Worm (Caenorhabditis elegans): ENCODE results near the gene fbxb-112.

The fbxb-112 gene

DNA sequence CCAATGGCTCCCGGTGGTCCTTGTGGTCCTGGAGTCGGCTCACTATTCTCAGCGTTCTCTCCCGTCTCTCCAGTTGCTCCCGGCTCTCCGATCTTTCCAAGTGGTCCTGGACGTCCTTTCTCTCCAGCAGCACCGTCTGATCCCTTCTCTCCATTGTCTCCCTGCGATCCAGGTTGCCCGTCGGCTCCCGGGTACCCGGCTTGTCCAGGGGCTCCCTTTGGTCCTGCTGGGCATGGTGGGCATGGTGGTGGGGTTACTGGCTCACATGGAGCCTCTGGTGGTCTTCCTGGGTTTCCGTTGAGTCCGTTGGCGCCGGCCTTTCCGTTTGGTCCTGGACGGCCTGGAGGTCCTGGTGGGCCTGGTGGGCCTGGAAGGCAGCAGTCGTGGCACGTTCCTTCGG is 9.5 kb downstream of the fbxb-112 start:
- TF ChIP-seq peb-1 (tag; optimal IDR thresholded peaks at IDR 0.05): no peak
- TF ChIP-seq lin-13 (GFP tag; optimal IDR thresholded peaks at IDR 0.05): no peak
- TF ChIP-seq mdl-1 (tag; optimal IDR thresholded peaks at IDR 0.05): no peak
- no peak for TF ChIP-seq aly-2 (tag; optimal IDR thresholded peaks at IDR 0.05)
- TF ChIP-seq lin-39 (tag; optimal IDR thresholded peaks at IDR 0.05): no peak
- no peak for TF ChIP-seq ztf-11 (tag; optimal IDR thresholded peaks at IDR 0.05)
- no peak for TF ChIP-seq ama-1 (optimal IDR thresholded peaks at IDR 0.05)
- TF ChIP-seq unc-55 (GFP tag; optimal IDR thresholded peaks at IDR 0.05): no peak
- no peak for TF ChIP-seq nhr-11 (tag; optimal IDR thresholded peaks at IDR 0.05)
- TF ChIP-seq elt-1 (tag; optimal IDR thresholded peaks at IDR 0.05): no peak
- TF ChIP-seq egl-27 (tag; optimal IDR thresholded peaks at IDR 0.05): no peak
- TF ChIP-seq dmd-4 (tag; optimal IDR thresholded peaks at IDR 0.05): no peak
- no peak for TF ChIP-seq ceh-16 (tag; optimal IDR thresholded peaks at IDR 0.05)
- no peak for TF ChIP-seq Y55F3AM.14 (GFP tag; optimal IDR thresholded peaks at IDR 0.05)
- no peak for TF ChIP-seq nhr-77 (tag; optimal IDR thresholded peaks at IDR 0.05)
- TF ChIP-seq skn-1 (tag; optimal IDR thresholded peaks at IDR 0.05): no peak

DNA sequence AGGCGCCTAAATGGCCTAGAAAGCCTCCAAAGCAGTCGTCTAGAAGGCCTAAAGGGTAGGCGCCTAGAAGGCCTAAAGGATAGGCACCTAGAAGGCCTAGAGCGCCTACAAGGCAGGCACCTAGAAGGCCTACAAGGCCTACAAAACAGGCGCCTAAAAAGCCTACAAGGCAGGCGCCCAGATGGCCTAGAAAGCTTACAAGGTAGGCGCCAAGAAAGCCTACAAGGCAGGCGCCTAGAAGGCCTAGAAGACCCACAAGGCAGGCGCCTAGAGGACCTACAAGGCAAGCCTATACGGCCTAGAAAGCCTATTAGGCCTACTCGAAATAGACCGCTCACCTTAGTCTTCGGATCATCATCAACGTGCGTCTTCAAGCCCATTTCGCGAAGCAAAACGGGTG is 11.1 kb downstream of the fbxb-112 start:
- TF ChIP-seq ceh-82 (tag; optimal IDR thresholded peaks at IDR 0.05): no peak
- no peak for TF ChIP-seq sma-9 (GFP tag; optimal IDR thresholded peaks at IDR 0.05)
- no peak for TF ChIP-seq sma-9 (tag; optimal IDR thresholded peaks at IDR 0.05)
- no peak for TF ChIP-seq nhr-11 (tag; optimal IDR thresholded peaks at IDR 0.05)
- TF ChIP-seq nhr-129 (tag; optimal IDR thresholded peaks at IDR 0.05): no peak
- no peak for TF ChIP-seq elt-1 (tag; optimal IDR thresholded peaks at IDR 0.05)
- TF ChIP-seq unc-55 (GFP tag; optimal IDR thresholded peaks at IDR 0.05): no peak

- TF ChIP-seq crh-2 (tag; optimal IDR thresholded peaks at IDR 0.05) (peak; percentile 73), F13H6.1 (tag; optimal IDR thresholded peaks at IDR 0.05) (peak; percentile 74), ama-1 (optimal IDR thresholded peaks at IDR 0.05) (no peak), fos-1 (tag; optimal IDR thresholded peaks at IDR 0.05) (peak; percentile 26), Y55F3AM.14 (GFP tag; optimal IDR thresholded peaks at IDR 0.05) (peak; percentile 25), elt-1 (tag; optimal IDR thresholded peaks at IDR 0.05) (no peak), snpc-4 (tag; optimal IDR thresholded peaks at IDR 0.05) (peak; percentile 23), elt-3 (tag; optimal IDR thresholded peaks at IDR 0.05) (no peak), unc-55 (GFP tag; optimal IDR thresholded peaks at IDR 0.05) (peak; percentile 86), C34F6.9 (tag; optimal IDR thresholded peaks at IDR 0.05) (peak; percentile 91), aly-2 (tag; optimal IDR thresholded peaks at IDR 0.05) (no peak), skn-1 (tag; optimal IDR thresholded peaks at IDR 0.05) (no peak), ZK546.5 (tag; optimal IDR thresholded peaks at IDR 0.05) (no peak), gmeb-1 (tag; optimal IDR thresholded peaks at IDR 0.05) (peak; percentile 71), nhr-21 (tag; optimal IDR thresholded peaks at IDR 0.05) (peak; percentile 36), lin-39 (tag; optimal IDR thresholded peaks at IDR 0.05) (no peak), nhr-77 (tag; optimal IDR thresholded peaks at IDR 0.05) (no peak), nhr-11 (tag; optimal IDR thresholded peaks at IDR 0.05) (no peak), lin-11 (tag; optimal IDR thresholded peaks at IDR 0.05) (peak; percentile 12), ztf-1 (GFP tag; conservative IDR thresholded peaks at IDR 0.05) (no peak), peb-1 (tag; optimal IDR thresholded peaks at IDR 0.05) (no peak), lsy-2 (tag; optimal IDR thresholded peaks at IDR 0.05) (peak; percentile 84 to 88), nhr-25 (tag; optimal IDR thresholded peaks at IDR 0.05) (peak; percentile 56), alr-1 (tag; optimal IDR thresholded peaks at IDR 0.05) (no peak), zag-1 (tag; optimal IDR thresholded peaks at IDR 0.05) (peak; percentile 33), unc-39 (tag; optimal IDR thresholded peaks at IDR 0.05) (no peak), egl-27 (tag; optimal IDR thresholded peaks at IDR 0.05) (no peak), unc-62 (GFP tag; optimal IDR thresholded peaks at IDR 0.05) (no peak), nhr-10 (tag; optimal IDR thresholded peaks at IDR 0.05) (no peak), sem-4 (tag; optimal IDR thresholded peaks at IDR 0.05) (peak; percentile 47), ztf-4 (tag; optimal IDR thresholded peaks at IDR 0.05) (no peak), mdl-1 (tag; optimal IDR thresholded peaks at IDR 0.05) (no peak), nhr-6 (tag; optimal IDR thresholded peaks at IDR 0.05) (peak; percentile 46), nhr-23 (tag; optimal IDR thresholded peaks at IDR 0.05) (no peak), sma-9 (GFP tag; optimal IDR thresholded peaks at IDR 0.05) (no peak), sma-9 (tag; optimal IDR thresholded peaks at IDR 0.05) (no peak), blmp-1 (tag; optimal IDR thresholded peaks at IDR 0.05; ENCODE audit: insufficient read depth) (no peak), ceh-16 (tag; optimal IDR thresholded peaks at IDR 0.05) (no peak), lin-13 (GFP tag; optimal IDR thresholded peaks at IDR 0.05) (peak; percentile 78), mbf-1 (tag; optimal IDR thresholded peaks at IDR 0.05) (no peak), dmd-4 (tag; optimal IDR thresholded peaks at IDR 0.05) (no peak), nhr-129 (tag; optimal IDR thresholded peaks at IDR 0.05) (peak; percentile 46), nhr-237 (tag; optimal IDR thresholded peaks at IDR 0.05) (no peak), ceh-82 (tag; optimal IDR thresholded peaks at IDR 0.05) (no peak), R02D3.7 (tag; optimal IDR thresholded peaks at IDR 0.05) (peak; percentile 19), ztf-11 (tag; optimal IDR thresholded peaks at IDR 0.05) (no peak)
Measured at ce11 chrII:3502520-3503323, 11.8 kb downstream of the fbxb-112 start, which contains the start of the genes col-71 and Y49F6B.2. Gene col-71 (minus strand): TSS chrII:3502570. Gene Y49F6B.2 (plus strand): TSS chrII:3502968.
